Worm (Caenorhabditis elegans) whole organism, early embryonic: ENCODE measurements around the gene Y39B6A.33.

Experiments
- B0310.2 ChIP-seq: sonication (generic microtip); optimal IDR thresholded peaks from 2 replicates; lab custom pipeline; 2016; ENCODE audit warnings: mild to moderate bottlenecking, missing genetic modification characterization, missing compliant biosample characterization
- F13C5.2 ChIP-seq: sonication (generic microtip); optimal IDR thresholded peaks from 2 replicates; lab custom pipeline; 2017; ENCODE audit warnings: mild to moderate bottlenecking, missing genetic modification characterization, inconsistent platforms, missing compliant biosample characterization
- aly-1 ChIP-seq: sonication (generic microtip); optimal IDR thresholded peaks from 2 replicates; lab custom pipeline; 2016; ENCODE audit warnings: missing genetic modification characterization, missing compliant biosample characterization
- ama-1 ChIP-seq: fragments of 150-350 bp; optimal IDR thresholded peaks from 2 replicates; lab custom pipeline; 2014
- ceh-13 ChIP-seq: fragments of 200-800 bp; sonication (Bioruptor generic); optimal IDR thresholded peaks from 2 replicates; lab custom pipeline; 2018; ENCODE audit warnings: mild to moderate bottlenecking, missing genetic modification characterization, missing compliant biosample characterization
- ceh-36 ChIP-seq: sonication (generic microtip); optimal IDR thresholded peaks from 2 replicates; lab custom pipeline; 2016; ENCODE audit warnings: missing genetic modification characterization, inconsistent platforms, missing compliant biosample characterization
- ets-7 ChIP-seq: sonication (generic microtip); optimal IDR thresholded peaks from 2 replicates; lab custom pipeline; 2016; ENCODE audit warnings: missing genotype, missing genetic modification characterization, missing compliant biosample characterization
- flt-1 ChIP-seq: fragments of 200-800 bp; sonication (Bioruptor generic); IDR thresholded peaks from 2 replicates; pipeline ENCODE4 v1.3.6; 2022; ENCODE audit warnings: missing genetic modification characterization, missing compliant biosample characterization
- hmbx-1 ChIP-seq: sonication (generic microtip); optimal IDR thresholded peaks from 2 replicates; lab custom pipeline; 2016; ENCODE audit warnings: mild to moderate bottlenecking, missing genetic modification characterization, missing compliant biosample characterization
- hmg-4 ChIP-seq: fragments of 200-800 bp; sonication (Bioruptor generic); optimal IDR thresholded peaks from 2 replicates; lab custom pipeline; 2018; ENCODE audit warnings: mild to moderate bottlenecking, missing genetic modification characterization, missing compliant biosample characterization
- hnd-1 ChIP-seq: sonication (generic microtip); optimal IDR thresholded peaks from 2 replicates; lab custom pipeline; 2016; ENCODE audit warnings: missing genetic modification characterization, missing compliant biosample characterization
- pes-1 ChIP-seq: fragments of 200-800 bp; sonication (Bioruptor generic); IDR thresholded peaks from 2 replicates; pipeline ENCODE4 v1.3.6; 2022; ENCODE audit warnings: missing genetic modification reagents, missing genetic modification characterization, missing compliant biosample characterization
- scrt-1 ChIP-seq: fragments of 200-800 bp; sonication (Bioruptor generic); IDR thresholded peaks from 2 replicates; pipeline ENCODE4 v1.3.6; 2022; ENCODE audit warnings: missing genetic modification characterization, missing compliant biosample characterization
- sea-1 ChIP-seq: fragments of 200-800 bp; sonication (Bioruptor generic); conservative IDR thresholded peaks from 2 replicates; pipeline ENCODE4 v1.3.6; 2022; ENCODE audit warnings: missing genetic modification characterization, missing compliant biosample characterization
- tbx-11 ChIP-seq: fragments of 200-800 bp; sonication (Bioruptor generic); IDR thresholded peaks from 2 replicates; pipeline ENCODE4 v1.3.6; 2022; ENCODE audit warnings: missing genetic modification characterization, missing compliant biosample characterization
- tbx-37 ChIP-seq: fragments of 200-800 bp; sonication (Bioruptor generic); conservative IDR thresholded peaks from 2 replicates; pipeline ENCODE4 v1.3.6; 2022; ENCODE audit warnings: missing genetic modification reagents, missing genetic modification characterization, missing compliant biosample characterization
- tra-4 ChIP-seq: sonication (generic microtip); optimal IDR thresholded peaks from 2 replicates; lab custom pipeline; 2017; ENCODE audit warnings: missing genetic modification characterization, missing compliant biosample characterization

Gene Y39B6A.33

DNA sequence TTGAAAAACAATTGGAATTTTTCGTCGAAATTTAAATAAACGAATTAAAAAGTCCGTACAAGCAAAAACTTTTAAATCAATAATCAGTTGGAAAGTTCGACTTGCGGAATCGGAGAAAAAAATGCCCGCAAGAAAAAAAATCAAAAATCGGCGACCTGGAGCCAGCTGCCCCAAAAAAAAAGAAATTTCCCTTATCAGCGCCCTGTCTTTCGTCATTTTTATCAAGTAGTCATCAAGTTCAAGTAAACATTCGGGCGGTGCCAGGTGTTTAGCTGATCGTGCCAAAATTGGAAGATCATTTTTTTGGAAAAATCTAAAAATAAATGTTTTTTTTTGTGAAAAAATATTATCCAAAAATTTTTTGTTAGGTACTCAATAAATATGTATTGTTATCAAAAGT is 23.5 kb upstream of the Y39B6A.33 start:
- TF ChIP-seq ceh-13 (GFP tag; lab: Kevin White, UChicago) (no peak), B0310.2 (tag; lab: Kevin White, UChicago) (no peak), F13C5.2 (tag; lab: Kevin White, UChicago) (no peak), scrt-1 (GFP tag; lab: Robert Waterston, UW) (no peak), ama-1 (lab: Kevin White, UChicago) (no peak), ets-7 (no peak), hmbx-1 (no peak), sea-1 (GFP tag; lab: Robert Waterston, UW) (no peak)

DNA sequence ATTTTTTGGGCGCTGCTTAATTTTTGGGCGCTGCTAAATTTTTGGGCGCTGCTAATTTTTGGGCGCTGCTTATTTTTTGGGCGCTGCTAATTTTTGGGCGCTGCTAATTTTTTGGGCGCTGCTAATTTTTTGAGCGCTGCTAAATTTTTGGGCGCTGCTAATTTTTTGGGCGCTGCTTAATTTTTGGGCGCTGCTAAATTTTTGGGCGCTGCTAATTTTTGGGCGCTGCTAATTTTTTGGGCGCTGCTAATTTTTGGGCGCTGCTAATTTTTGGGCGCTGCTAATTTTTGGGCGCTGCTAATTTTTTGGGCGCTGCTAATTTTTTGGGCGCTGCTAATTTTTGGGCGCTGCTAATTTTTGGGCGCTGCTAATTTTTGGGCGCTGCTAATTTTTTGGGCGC is 21.7 kb upstream of the Y39B6A.33 start:
- peak; percentile 60 for TF ChIP-seq pes-1 (GFP tag; lab: Robert Waterston, UW)
- TF ChIP-seq tbx-37 (GFP tag; lab: Robert Waterston, UW) = 0 out of 2 replicates have a peak, but pooled peaks have one; percentile 16

DNA sequence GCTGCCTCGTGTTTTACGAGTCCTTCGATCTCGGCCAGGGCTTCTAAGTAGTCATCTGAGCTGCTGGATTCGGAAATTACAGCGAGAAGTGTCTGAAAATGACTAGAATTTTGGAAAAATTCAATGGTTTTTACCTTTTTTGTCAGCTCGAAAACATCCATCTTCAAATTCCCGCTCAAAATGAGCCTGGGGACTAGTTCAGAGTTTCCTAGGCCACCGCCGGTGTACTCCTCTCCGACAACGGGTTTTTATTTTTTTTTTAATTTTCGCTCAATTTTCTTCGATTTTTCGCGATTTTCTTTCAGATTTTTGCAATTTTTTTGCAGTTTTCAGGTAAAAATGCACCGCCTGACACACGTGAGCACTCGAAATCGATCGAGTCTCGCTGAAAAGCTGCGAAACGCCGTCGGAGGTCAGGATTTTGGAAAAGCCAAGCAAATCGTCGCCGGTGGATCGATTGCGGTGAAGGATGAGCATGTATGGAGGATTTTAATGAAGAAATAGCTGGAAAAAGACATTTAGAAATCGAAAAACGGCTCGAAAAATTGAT is 20.7 kb upstream of the Y39B6A.33 start, which contains the start of the genes mrps-35 and sws-1:
TSS of gene mrps-35 (plus strand) at position 327 of the 550 bp plus-strand sequence.
TSS of gene sws-1 (minus strand) at position 500 of the 550 bp plus-strand sequence.
- TF ChIP-seq scrt-1 (GFP tag; lab: Robert Waterston, UW) (no peak), tra-4 (tag; lab: Kevin White, UChicago) (no peak), sea-1 (GFP tag; lab: Robert Waterston, UW) (0 out of 2 replicates have a peak, but pooled peaks have one; percentile 26), F13C5.2 (tag; lab: Kevin White, UChicago) (no peak), tbx-37 (GFP tag; lab: Robert Waterston, UW) (peak; percentile 87), hmbx-1 (no peak), ceh-36 (tag; lab: Kevin White, UChicago) (no peak), aly-1 (tag; lab: Kevin White, UChicago) (no peak), pes-1 (GFP tag; lab: Robert Waterston, UW) (peak; percentile 70), ceh-13 (GFP tag; lab: Kevin White, UChicago) (no peak), ama-1 (lab: Kevin White, UChicago) (no peak), hmg-4 (no peak), tbx-11 (GFP tag; lab: Robert Waterston, UW) (no peak), ets-7 (peak; percentile 8), hnd-1 (tag; lab: Kevin White, UChicago) (no peak), flt-1 (GFP tag; lab: Robert Waterston, UW) (no peak), B0310.2 (tag; lab: Kevin White, UChicago) (no peak)

DNA sequence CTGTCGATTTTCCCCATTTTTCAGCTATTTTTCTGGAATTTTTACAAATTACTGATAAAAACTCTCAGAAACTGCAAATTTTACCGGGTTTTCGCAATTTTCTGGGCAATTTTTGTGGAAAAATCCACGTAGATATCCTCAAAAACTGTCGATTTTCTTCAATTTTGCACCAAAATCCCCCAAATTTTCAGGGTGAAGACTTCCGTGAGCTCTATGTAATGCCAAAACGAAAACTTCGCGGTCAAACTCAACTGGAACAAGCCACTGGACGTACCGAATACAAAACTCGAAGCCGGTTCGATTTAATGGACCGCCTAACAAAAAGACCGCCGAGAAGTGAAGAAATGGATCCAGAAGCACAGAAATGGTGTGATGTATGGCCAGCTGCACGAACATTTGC is 20.0 kb upstream of the Y39B6A.33 start:
- TF ChIP-seq hnd-1 (tag; lab: Kevin White, UChicago) = no peak
- no peak for TF ChIP-seq pes-1 (GFP tag; lab: Robert Waterston, UW)
- TF ChIP-seq hmbx-1 = no peak
- no peak for TF ChIP-seq B0310.2 (tag; lab: Kevin White, UChicago)
- TF ChIP-seq scrt-1 (GFP tag; lab: Robert Waterston, UW) = no peak
- TF ChIP-seq F13C5.2 (tag; lab: Kevin White, UChicago) = no peak
- TF ChIP-seq ceh-13 (GFP tag; lab: Kevin White, UChicago) = no peak

DNA sequence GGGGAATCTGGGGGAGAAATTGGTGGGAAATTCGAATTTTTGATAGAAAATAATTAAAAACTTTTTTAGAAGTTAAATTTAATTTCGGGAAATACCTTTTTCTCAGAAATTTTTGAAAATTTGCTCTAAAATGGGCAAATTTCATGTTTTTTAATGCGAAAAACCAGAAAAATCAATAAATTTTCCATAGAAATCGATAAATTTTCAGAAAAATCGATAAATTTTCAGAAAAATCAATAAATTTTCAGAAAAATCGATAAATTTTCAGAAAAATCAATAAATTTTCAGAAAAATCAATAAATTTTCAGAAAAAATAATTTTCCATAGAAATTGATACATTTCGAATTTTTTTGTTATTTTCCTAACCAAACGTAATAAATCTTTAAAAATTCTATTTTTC is 15.7 kb upstream of the Y39B6A.33 start:
- TF ChIP-seq ceh-36 (tag; lab: Kevin White, UChicago) = no peak
- no peak for TF ChIP-seq aly-1 (tag; lab: Kevin White, UChicago)
- no peak for TF ChIP-seq hnd-1 (tag; lab: Kevin White, UChicago)

DNA sequence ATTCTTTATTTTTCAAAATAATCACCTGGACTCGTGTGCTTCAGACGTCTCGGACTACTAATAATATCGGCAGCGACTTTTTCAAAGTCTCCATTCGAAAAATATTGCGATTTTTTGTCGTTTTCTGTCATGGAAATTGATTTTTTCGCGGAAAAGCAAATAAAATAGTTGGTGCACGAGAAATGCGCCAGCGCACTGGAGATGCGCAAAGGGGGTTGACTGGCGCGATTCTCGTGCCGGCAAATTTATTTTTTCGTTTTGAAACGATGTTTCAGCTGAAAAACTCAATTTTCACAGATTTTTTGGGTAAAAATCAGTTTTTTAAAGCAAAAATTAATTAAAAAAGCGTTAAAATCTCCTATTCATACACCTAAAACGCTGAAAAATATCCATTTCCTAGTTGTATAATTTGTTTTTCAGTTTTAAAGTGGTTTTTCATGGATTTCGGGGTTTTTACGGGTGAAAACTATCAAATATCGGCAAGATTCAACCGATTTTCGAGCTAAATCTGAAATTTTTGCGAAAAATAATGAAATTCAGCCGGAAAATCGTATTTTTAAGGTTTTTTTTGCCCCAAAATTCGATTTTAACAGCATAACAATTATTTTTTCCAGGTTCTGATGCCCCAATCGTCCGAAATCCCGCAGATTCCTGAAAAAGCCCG is 11.4 kb upstream of the Y39B6A.33 start, which contains the start of the genes reps-1 and Y39B6A.37:
TSS of gene reps-1 (minus strand) at position 263 of the 664 bp plus-strand sequence.
TSS of gene Y39B6A.37 (plus strand) at position 614 of the 664 bp plus-strand sequence.
- TF ChIP-seq F13C5.2 (tag; lab: Kevin White, UChicago) = peak; percentile 34
- peak; percentile 43; the same call in 1 of the 2 replicates for TF ChIP-seq pes-1 (GFP tag; lab: Robert Waterston, UW)
- no peak for TF ChIP-seq tbx-37 (GFP tag; lab: Robert Waterston, UW)
- no peak for TF ChIP-seq ceh-13 (GFP tag; lab: Kevin White, UChicago)

DNA sequence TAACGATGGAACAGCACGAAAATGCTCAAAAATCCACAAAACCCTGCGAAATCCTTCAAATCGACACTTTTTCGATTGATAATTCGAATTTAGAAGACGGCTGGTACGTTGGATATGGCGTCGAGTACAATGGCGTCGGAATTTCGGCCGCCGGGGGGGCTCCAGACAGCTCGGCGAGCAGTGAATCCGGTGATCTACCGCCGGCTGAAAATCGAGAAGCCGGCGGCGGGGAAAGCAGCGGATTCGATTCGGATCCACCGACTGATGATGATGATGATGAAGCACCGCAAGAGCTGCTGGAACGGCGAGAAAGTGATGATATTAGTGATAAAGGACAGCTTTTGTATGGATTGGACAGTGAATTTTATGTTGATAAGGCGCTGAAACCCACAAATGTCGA is 10.8 kb upstream of the Y39B6A.33 start:
- TF ChIP-seq ama-1 (lab: Kevin White, UChicago) (no peak), ets-7 (no peak), tra-4 (tag; lab: Kevin White, UChicago) (no peak), tbx-37 (GFP tag; lab: Robert Waterston, UW) (no peak), scrt-1 (GFP tag; lab: Robert Waterston, UW) (no peak), F13C5.2 (tag; lab: Kevin White, UChicago) (no peak), ceh-13 (GFP tag; lab: Kevin White, UChicago) (no peak)

DNA sequence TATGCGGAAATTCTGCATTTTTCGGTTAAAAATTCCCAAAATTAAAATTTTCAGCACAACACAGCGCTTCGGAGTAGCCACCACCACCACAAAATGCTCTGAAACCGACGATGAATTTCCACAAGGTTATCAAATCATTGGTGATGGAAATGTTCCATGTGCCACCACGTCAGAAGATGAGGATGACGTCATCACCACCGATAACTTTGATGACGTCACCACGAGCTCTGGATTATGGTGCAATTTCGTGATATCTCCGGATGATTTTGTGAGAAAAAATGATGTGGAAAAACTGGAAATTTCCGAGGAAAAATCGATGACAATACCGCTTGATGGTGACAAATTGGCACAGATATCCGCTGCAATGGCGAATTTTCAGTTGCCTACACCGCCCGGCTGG is 8.7 kb upstream of the Y39B6A.33 start:
- TF ChIP-seq pes-1 (GFP tag; lab: Robert Waterston, UW) (no peak), tbx-11 (GFP tag; lab: Robert Waterston, UW) (no peak), scrt-1 (GFP tag; lab: Robert Waterston, UW) (no peak), hnd-1 (tag; lab: Kevin White, UChicago) (no peak), sea-1 (GFP tag; lab: Robert Waterston, UW) (no peak), ama-1 (lab: Kevin White, UChicago) (no peak), hmg-4 (no peak), F13C5.2 (tag; lab: Kevin White, UChicago) (no peak), B0310.2 (tag; lab: Kevin White, UChicago) (no peak), ets-7 (no peak), hmbx-1 (no peak), tra-4 (tag; lab: Kevin White, UChicago) (no peak), ceh-36 (tag; lab: Kevin White, UChicago) (no peak), aly-1 (tag; lab: Kevin White, UChicago) (no peak)
